Worm (Caenorhabditis elegans): ENCODE results near the gene egl-1.

- TF ChIP-seq hmg-4 (GFP tag; optimal IDR thresholded peaks at IDR 0.05) (no peak), ama-1 (optimal IDR thresholded peaks at IDR 0.05) (no peak), sea-1 (GFP tag; conservative IDR thresholded peaks at IDR 0.05) (no peak), pes-1 (GFP tag; IDR thresholded peaks at IDR 0.05) (no peak), scrt-1 (GFP tag; IDR thresholded peaks at IDR 0.05) (no peak), hnd-1 (tag; optimal IDR thresholded peaks at IDR 0.05) (no peak), tbx-37 (GFP tag; conservative IDR thresholded peaks at IDR 0.05) (no peak), ceh-13 (GFP tag; optimal IDR thresholded peaks at IDR 0.05) (no peak), F13C5.2 (tag; optimal IDR thresholded peaks at IDR 0.05) (no peak), flt-1 (GFP tag; IDR thresholded peaks at IDR 0.05) (no peak), aly-1 (tag; optimal IDR thresholded peaks at IDR 0.05) (no peak), ets-7 (tag; optimal IDR thresholded peaks at IDR 0.05) (no peak)
Measured at ce11 chrV:14446453-14446852, 14.3 kb upstream of the egl-1 start.
